Worm (Caenorhabditis elegans): ENCODE results near the gene W01D2.3.
A peak's percentile ranks its signal among the peaks of the same experiment; 100 is the strongest.

W01D2.3 gene

ce11 chrII:14820460-14820859 lies 16.4 kb upstream of the W01D2.3 start:
- no peak for TF ChIP-seq zip-4 (GFP tag; optimal IDR thresholded peaks at IDR 0.05)
- no peak for TF ChIP-seq sup-37 (GFP tag; optimal IDR thresholded peaks at IDR 0.05)
- peak; percentile 53 for TF ChIP-seq fkh-8 (tag; optimal IDR thresholded peaks at IDR 0.05)
- TF ChIP-seq aha-1 (tag; optimal IDR thresholded peaks at IDR 0.05), result no peak
- TF ChIP-seq lsy-2 (tag; optimal IDR thresholded peaks at IDR 0.05), result no peak
- TF ChIP-seq nhr-84 (tag; optimal IDR thresholded peaks at IDR 0.05), result no peak
- TF ChIP-seq fkh-10 (GFP tag; optimal IDR thresholded peaks at IDR 0.05), result no peak
- no peak for TF ChIP-seq rnt-1 (tag; optimal IDR thresholded peaks at IDR 0.05)
- no peak for TF ChIP-seq ztf-11 (tag; optimal IDR thresholded peaks at IDR 0.05)
- TF ChIP-seq jun-1 (tag; optimal IDR thresholded peaks at IDR 0.05), result no peak
- TF ChIP-seq pag-3 (tag; optimal IDR thresholded peaks at IDR 0.05; ENCODE audit: borderline replicate concordance, insufficient read depth), result no peak
- no peak for TF ChIP-seq tbx-2 (tag; optimal IDR thresholded peaks at IDR 0.05)
- TF ChIP-seq efl-1 (optimal IDR thresholded peaks at IDR 0.05), result no peak
- peak in 1 of 2 experiments; percentile 50 for TF ChIP-seq efl-1 (GFP tag; optimal IDR thresholded peaks at IDR 0.05 in 1 of 2)
- no peak for TF ChIP-seq ztf-4 (tag; optimal IDR thresholded peaks at IDR 0.05)
- no peak for TF ChIP-seq nhr-90 (tag; optimal IDR thresholded peaks at IDR 0.05; ENCODE audit: poor library complexity)
- no peak for TF ChIP-seq pax-3 (tag; optimal IDR thresholded peaks at IDR 0.05)
- no peak for TF ChIP-seq hlh-17 (GFP tag; optimal IDR thresholded peaks at IDR 0.05; ENCODE audit: borderline replicate concordance)
- TF ChIP-seq lir-3 (tag; optimal IDR thresholded peaks at IDR 0.05; ENCODE audit: poor library complexity), result no peak
- TF ChIP-seq nhr-11 (tag; optimal IDR thresholded peaks at IDR 0.05), result no peak
- no peak for TF ChIP-seq F16B12.6 (tag; optimal IDR thresholded peaks at IDR 0.05)
- TF ChIP-seq unc-30 (tag; optimal IDR thresholded peaks at IDR 0.05), result no peak
- peak; percentile 18 for TF ChIP-seq mep-1 (tag; optimal IDR thresholded peaks at IDR 0.05)
- TF ChIP-seq C04F5.9 (tag; optimal IDR thresholded peaks at IDR 0.05), result no peak
- no peak for TF ChIP-seq ceh-88 (GFP tag; IDR thresholded peaks at IDR 0.05)
- no peak for TF ChIP-seq egl-13 (tag; optimal IDR thresholded peaks at IDR 0.05)
- TF ChIP-seq unc-86 (tag; optimal IDR thresholded peaks at IDR 0.05), result no peak
- no peak for TF ChIP-seq nhr-19 (GFP tag; conservative IDR thresholded peaks at IDR 0.05)
- no peak for TF ChIP-seq mdl-1 (tag; optimal IDR thresholded peaks at IDR 0.05)
- TF ChIP-seq zag-1 (tag; optimal IDR thresholded peaks at IDR 0.05), result no peak
- TF ChIP-seq nhr-237 (tag; optimal IDR thresholded peaks at IDR 0.05), result no peak
- no peak for TF ChIP-seq vab-15 (tag; optimal IDR thresholded peaks at IDR 0.05)
- no peak for TF ChIP-seq aly-2 (tag; optimal IDR thresholded peaks at IDR 0.05)
- no peak for TF ChIP-seq swsn-7 (tag; optimal IDR thresholded peaks at IDR 0.05)
- no peak for TF ChIP-seq efl-3 (GFP tag; optimal IDR thresholded peaks at IDR 0.05)
- peak in 1 of 3 experiments; percentile 13 for TF ChIP-seq dpl-1 (GFP tag; optimal IDR thresholded peaks at IDR 0.05)
- TF ChIP-seq elt-2 (tag; optimal IDR thresholded peaks at IDR 0.05), result no peak
- TF ChIP-seq hlh-4 (tag; optimal IDR thresholded peaks at IDR 0.05), result no peak
- no peak for TF ChIP-seq C34B4.2 (tag; optimal IDR thresholded peaks at IDR 0.05)
- TF ChIP-seq fos-1 (tag; optimal IDR thresholded peaks at IDR 0.05), result peak; percentile 5
- no peak for TF ChIP-seq ceh-90 (tag; optimal IDR thresholded peaks at IDR 0.05)
- TF ChIP-seq lin-35 (GFP tag; optimal IDR thresholded peaks at IDR 0.05), result no peak
- TF ChIP-seq sptf-1 (tag; optimal IDR thresholded peaks at IDR 0.05), result no peak
- TF ChIP-seq C16A3.4 (tag; optimal IDR thresholded peaks at IDR 0.05), result no peak
- TF ChIP-seq nhr-47 (tag; optimal IDR thresholded peaks at IDR 0.05), result peak; percentile 33
- no peak for TF ChIP-seq unc-130 (tag; optimal IDR thresholded peaks at IDR 0.05)
- TF ChIP-seq nhr-77 (tag; optimal IDR thresholded peaks at IDR 0.05), result no peak
- TF ChIP-seq skn-1 (tag; optimal IDR thresholded peaks at IDR 0.05), result no peak
- TF ChIP-seq nhr-71 (tag; optimal IDR thresholded peaks at IDR 0.05), result peak; percentile 52
- no peak for TF ChIP-seq alr-1 (tag; optimal IDR thresholded peaks at IDR 0.05; ENCODE audit: borderline replicate concordance)
- TF ChIP-seq nhr-20 (tag; optimal IDR thresholded peaks at IDR 0.05), result no peak
- TF ChIP-seq nhr-28 (tag; optimal IDR thresholded peaks at IDR 0.05), result no peak
- TF ChIP-seq fkh-4 (tag; optimal IDR thresholded peaks at IDR 0.05; ENCODE audit: borderline replicate concordance), result no peak
- no peak for TF ChIP-seq Y116A8C.19 (tag; optimal IDR thresholded peaks at IDR 0.05; ENCODE audit: borderline replicate concordance)

Measured in whole organism, L1 larva.